Worm (Caenorhabditis elegans) whole organism, L2 larva: ENCODE results near the gene B0353.1.

Experiments used
- C34F6.9 ChIP-seq: fragments of 150-350 bp; optimal IDR thresholded peaks from 2 replicates; lab custom pipeline; 2014; ENCODE audit warnings: missing biosample characterization, missing genetic modification characterization
- F13H6.1 ChIP-seq: sonication (generic microtip); optimal IDR thresholded peaks from 2 replicates; lab custom pipeline; 2016; ENCODE audit warnings: missing genetic modification characterization, missing compliant biosample characterization
- R02D3.7 ChIP-seq: fragments of 150-350 bp; optimal IDR thresholded peaks from 2 replicates; lab custom pipeline; 2014; ENCODE audit warnings: missing biosample characterization, missing genetic modification characterization
- Y55F3AM.14 ChIP-seq: fragments of 200-800 bp; sonication (Bioruptor generic); optimal IDR thresholded peaks from 2 replicates; lab custom pipeline; 2018; ENCODE audit warnings: mild to moderate bottlenecking, missing genetic modification characterization, missing compliant biosample characterization
- ZK546.5 ChIP-seq: sonication (generic microtip); optimal IDR thresholded peaks from 2 replicates; lab custom pipeline; 2017; ENCODE audit warnings: missing biosample characterization, missing genetic modification characterization
- alr-1 ChIP-seq: fragments of 150-350 bp; optimal IDR thresholded peaks from 2 replicates; lab custom pipeline; 2014; ENCODE audit warnings: missing biosample characterization, missing genetic modification characterization
- aly-2 ChIP-seq: fragments of 150-350 bp; optimal IDR thresholded peaks from 2 replicates; lab custom pipeline; 2014; ENCODE audit warnings: missing biosample characterization, missing genetic modification characterization
- ama-1 ChIP-seq: fragments of 150-350 bp; optimal IDR thresholded peaks from 2 replicates; lab custom pipeline; 2018; ENCODE audit warnings: inconsistent platforms
- blmp-1 ChIP-seq: sonication (generic microtip); optimal IDR thresholded peaks from 2 replicates; lab custom pipeline; 2017; ENCODE audit warnings: missing genetic modification characterization, mild to moderate bottlenecking, missing compliant biosample characterization, antibody characterized with exemption, moderate library complexity; ENCODE audit not compliant: insufficient read depth
- ceh-16 ChIP-seq: fragments of 150-350 bp; optimal IDR thresholded peaks from 2 replicates; lab custom pipeline; 2014; ENCODE audit warnings: missing biosample characterization, missing genetic modification characterization
- ceh-82 ChIP-seq: fragments of 150-350 bp; optimal IDR thresholded peaks from 2 replicates; lab custom pipeline; 2014; ENCODE audit warnings: missing biosample characterization, missing genetic modification characterization
- crh-2 ChIP-seq: sonication (generic microtip); optimal IDR thresholded peaks from 2 replicates; lab custom pipeline; 2017; ENCODE audit warnings: missing biosample characterization, missing genetic modification characterization
- dmd-4 ChIP-seq: sonication (generic microtip); optimal IDR thresholded peaks from 2 replicates; lab custom pipeline; 2017; ENCODE audit warnings: missing biosample characterization, missing genetic modification characterization
- egl-27 ChIP-seq: sonication (generic microtip); optimal IDR thresholded peaks from 3 replicates; lab custom pipeline; 2017; ENCODE audit warnings: missing biosample characterization, missing genetic modification reagents, missing genetic modification characterization
- elt-1 ChIP-seq: fragments of 150-350 bp; optimal IDR thresholded peaks from 2 replicates; lab custom pipeline; 2014; ENCODE audit warnings: missing biosample characterization, missing genetic modification characterization
- elt-3 ChIP-seq: sonication (generic microtip); optimal IDR thresholded peaks from 2 replicates; lab custom pipeline; 2017; ENCODE audit warnings: missing biosample characterization, missing genetic modification characterization
- fos-1 ChIP-seq: fragments of 150-350 bp; optimal IDR thresholded peaks from 2 replicates; lab custom pipeline; 2014; ENCODE audit warnings: missing biosample characterization, missing genetic modification characterization
- gmeb-1 ChIP-seq: fragments of 150-350 bp; optimal IDR thresholded peaks from 2 replicates; lab custom pipeline; 2014; ENCODE audit warnings: missing biosample characterization, missing genetic modification characterization
- lin-11 ChIP-seq: fragments of 150-350 bp; sonication (generic microtip); optimal IDR thresholded peaks from 2 replicates; lab custom pipeline; 2014; ENCODE audit warnings: missing biosample characterization, missing genetic modification characterization, inconsistent platforms, mixed read lengths
- lin-13 ChIP-seq: fragments of 150-350 bp; optimal IDR thresholded peaks from 2 replicates; lab custom pipeline; 2014; ENCODE audit warnings: missing biosample characterization, missing genetic modification reagents, missing genetic modification characterization
- lin-39 ChIP-seq: fragments of 150-350 bp; optimal IDR thresholded peaks from 2 replicates; lab custom pipeline; 2014; ENCODE audit warnings: missing biosample characterization, missing genetic modification reagents, missing genetic modification characterization
- lsy-2 ChIP-seq, 2 experiments: fragments of 150-350 bp in 1 of 2; sonication (generic microtip) in 1 of 2; optimal IDR thresholded peaks; 2 replicates each; lab custom pipeline; 2014 to 2017; ENCODE audit warnings: missing biosample characterization in 2 of 2, missing genetic modification characterization in 2 of 2
- mbf-1 ChIP-seq: sonication (generic microtip); optimal IDR thresholded peaks from 2 replicates; lab custom pipeline; 2017; ENCODE audit warnings: missing biosample characterization, missing genetic modification characterization
- nhr-10 ChIP-seq: sonication (generic microtip); optimal IDR thresholded peaks from 2 replicates; lab custom pipeline; 2017; ENCODE audit warnings: missing biosample characterization, missing genetic modification characterization
- nhr-11 ChIP-seq: fragments of 150-350 bp; optimal IDR thresholded peaks from 2 replicates; lab custom pipeline; 2014; ENCODE audit warnings: missing biosample characterization, missing genetic modification characterization
- nhr-12 ChIP-seq: fragments of 150-350 bp; optimal IDR thresholded peaks from 2 replicates; lab custom pipeline; 2014; ENCODE audit warnings: missing biosample characterization, missing genetic modification characterization
- nhr-129 ChIP-seq: fragments of 150-350 bp; optimal IDR thresholded peaks from 2 replicates; lab custom pipeline; 2014; ENCODE audit warnings: missing biosample characterization, missing genetic modification characterization
- nhr-21 ChIP-seq: fragments of 150-350 bp; optimal IDR thresholded peaks from 2 replicates; lab custom pipeline; 2014; ENCODE audit warnings: missing biosample characterization, missing genetic modification characterization
- nhr-23 ChIP-seq: fragments of 150-350 bp; optimal IDR thresholded peaks from 2 replicates; lab custom pipeline; 2014; ENCODE audit warnings: missing biosample characterization, missing genetic modification reagents, missing genetic modification characterization
- nhr-25 ChIP-seq: fragments of 150-350 bp; sonication (generic microtip); optimal IDR thresholded peaks from 3 replicates; lab custom pipeline; 2014; ENCODE audit warnings: missing biosample characterization, missing genetic modification characterization
- nhr-6 ChIP-seq: fragments of 150-350 bp; optimal IDR thresholded peaks from 2 replicates; lab custom pipeline; 2014; ENCODE audit warnings: missing biosample characterization, missing genetic modification characterization
- nhr-77 ChIP-seq: fragments of 150-350 bp; optimal IDR thresholded peaks from 2 replicates; lab custom pipeline; 2014; ENCODE audit warnings: missing biosample characterization, missing genetic modification characterization
- sem-4 ChIP-seq: fragments of 150-350 bp; optimal IDR thresholded peaks from 2 replicates; lab custom pipeline; 2014; ENCODE audit warnings: missing biosample characterization, missing genetic modification reagents, missing genetic modification characterization
- skn-1 ChIP-seq: sonication (generic microtip); optimal IDR thresholded peaks from 2 replicates; lab custom pipeline; 2017; ENCODE audit warnings: missing biosample characterization, missing genetic modification characterization
- sma-3 ChIP-seq: sonication (generic microtip); optimal IDR thresholded peaks from 2 replicates; lab custom pipeline; 2016; ENCODE audit warnings: missing genetic modification reagents, missing genetic modification characterization, missing compliant biosample characterization
- sma-9 ChIP-seq, 2 experiments: fragments of 150-350 bp in 1 of 2; sonication (generic microtip) in 1 of 2; optimal IDR thresholded peaks; 2 replicates each; lab custom pipeline; 2014 to 2016; ENCODE audit warnings: missing genetic modification characterization in 2 of 2, mild to moderate bottlenecking in 1 of 2, missing biosample characterization in 1 of 2, missing compliant biosample characterization in 1 of 2, missing genetic modification reagents in 1 of 2, moderate library complexity in 1 of 2
- snpc-4 ChIP-seq: fragments of 150-350 bp; optimal IDR thresholded peaks from 2 replicates; lab custom pipeline; 2014; ENCODE audit warnings: missing biosample characterization, missing genetic modification characterization
- unc-62 ChIP-seq: fragments of 150-350 bp; optimal IDR thresholded peaks from 2 replicates; lab custom pipeline; 2014; ENCODE audit warnings: missing biosample characterization, missing genetic modification reagents, missing genetic modification characterization
- zag-1 ChIP-seq: fragments of 150-350 bp; optimal IDR thresholded peaks from 2 replicates; lab custom pipeline; 2014; ENCODE audit warnings: missing biosample characterization, missing genetic modification characterization
- ztf-1 ChIP-seq: fragments of 200-800 bp; sonication (Bioruptor generic); conservative IDR thresholded peaks from 2 replicates; pipeline ENCODE4 v1.3.6; 2022; ENCODE audit warnings: missing genetic modification characterization, missing compliant biosample characterization
- ztf-11 ChIP-seq: sonication (generic microtip); optimal IDR thresholded peaks from 2 replicates; lab custom pipeline; 2017; ENCODE audit warnings: missing biosample characterization, missing genetic modification characterization

The B0353.1 gene

DNA sequence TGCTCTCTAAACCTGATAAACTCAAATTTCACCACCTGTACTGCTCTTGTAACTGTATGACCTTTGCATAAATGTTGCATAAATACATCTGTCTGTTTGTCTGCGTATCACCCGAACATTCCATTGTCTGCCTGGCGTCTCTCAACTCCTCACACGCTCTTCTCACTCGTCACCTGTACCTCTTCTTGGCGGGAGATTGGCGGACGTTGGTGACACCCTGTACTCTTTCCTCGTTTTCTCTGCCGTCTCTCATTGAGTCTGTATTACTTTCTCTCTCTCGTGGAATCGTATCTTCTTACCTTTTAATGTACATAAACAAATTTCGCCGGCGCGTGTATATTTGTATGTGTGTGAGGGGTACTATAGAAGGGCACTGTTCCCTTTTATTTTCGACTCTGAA lies 3.1 kb downstream of the B0353.1 start:
- TF ChIP-seq nhr-25 (tag; lab: Kevin White, UChicago) (peak; percentile 51), lsy-2 (tag; optimal IDR thresholded peaks at IDR 0.05; lab: Kevin White, UChicago) (no peak), crh-2 (tag; lab: Kevin White, UChicago) (peak; percentile 12), C34F6.9 (tag; lab: Kevin White, UChicago) (peak; percentile 35), skn-1 (tag; lab: Kevin White, UChicago) (no peak), elt-1 (tag; lab: Kevin White, UChicago) (no peak), ama-1 (no peak), ceh-16 (tag; lab: Kevin White, UChicago) (peak; percentile 67), nhr-11 (tag; lab: Kevin White, UChicago) (no peak), nhr-12 (tag; lab: Kevin White, UChicago) (no peak), nhr-10 (tag; lab: Kevin White, UChicago) (no peak), Y55F3AM.14 (no peak), blmp-1 (tag; lab: Kevin White, UChicago) (no peak), fos-1 (tag; lab: Kevin White, UChicago) (peak; percentile 67), sma-9 (GFP tag; optimal IDR thresholded peaks at IDR 0.05; lab: Kevin White, UChicago) (peak; percentile 67), sma-9 (tag; optimal IDR thresholded peaks at IDR 0.05; lab: Kevin White, UChicago) (no peak), egl-27 (no peak), elt-3 (tag; lab: Kevin White, UChicago) (no peak), nhr-23 (no peak), sma-3 (GFP tag; lab: Kevin White, UChicago) (peak; percentile 23), lin-39 (tag; lab: Kevin White, UChicago) (no peak), zag-1 (tag; lab: Kevin White, UChicago) (no peak), nhr-129 (tag; lab: Kevin White, UChicago) (peak; percentile 15), gmeb-1 (tag; lab: Kevin White, UChicago) (peak; percentile 57), nhr-77 (no peak), F13H6.1 (tag; lab: Kevin White, UChicago) (peak; percentile 72), unc-62 (GFP tag; lab: Kevin White, UChicago) (no peak)
- TF ChIP-seq, all 48 proteins: peak for 10

DNA sequence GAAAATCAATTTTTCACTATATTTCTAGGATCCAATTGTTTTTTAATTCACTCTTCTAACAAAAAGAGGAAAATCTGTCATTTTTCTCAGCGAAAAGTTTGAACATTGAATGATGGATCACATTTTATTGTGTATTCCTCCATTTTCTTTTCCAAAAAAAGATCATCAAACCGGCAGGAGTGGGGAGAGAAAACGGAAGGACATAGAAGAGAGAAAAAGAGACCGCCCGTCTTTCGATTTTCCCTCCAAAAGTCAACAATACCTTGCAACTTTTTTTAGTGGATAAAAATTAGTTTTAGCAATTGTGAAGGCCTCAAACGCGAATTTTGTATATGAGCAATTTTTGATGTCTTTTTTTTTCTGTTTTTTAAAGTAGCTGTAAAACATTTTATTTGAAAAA lies 8.0 kb downstream of the B0353.1 start:
- no peak for TF ChIP-seq Y55F3AM.14
- no peak for TF ChIP-seq snpc-4 (tag; lab: Kevin White, UChicago)
- no peak for TF ChIP-seq nhr-11 (tag; lab: Kevin White, UChicago)
- no peak for TF ChIP-seq crh-2 (tag; lab: Kevin White, UChicago)

DNA sequence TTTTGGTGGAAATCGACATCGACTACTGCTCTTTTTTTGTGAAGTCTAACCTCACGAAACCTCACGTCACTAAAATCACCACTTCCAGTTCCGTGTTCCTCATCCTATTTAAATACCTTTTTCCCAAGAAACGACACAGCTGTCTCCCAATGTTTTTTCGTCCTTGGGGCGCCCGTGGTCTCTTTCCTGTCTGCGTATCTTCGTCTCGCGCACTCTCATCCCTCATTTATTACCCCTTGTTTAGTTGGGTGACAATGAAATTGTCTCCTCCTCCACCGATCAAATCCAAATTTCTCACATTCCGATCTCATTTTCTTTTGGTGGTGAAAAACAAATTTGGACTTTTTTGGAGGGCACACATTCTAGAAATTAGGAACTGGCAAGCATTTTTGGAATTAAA lies 9.0 kb downstream of the B0353.1 start:
- TF ChIP-seq lin-39 (tag; lab: Kevin White, UChicago) (no peak), ceh-82 (no peak), nhr-25 (tag; lab: Kevin White, UChicago) (peak; percentile 34), lin-13 (GFP tag; lab: Kevin White, UChicago) (no peak), nhr-12 (tag; lab: Kevin White, UChicago) (no peak), alr-1 (tag; lab: Kevin White, UChicago) (no peak), aly-2 (no peak), unc-62 (GFP tag; lab: Kevin White, UChicago) (no peak), gmeb-1 (tag; lab: Kevin White, UChicago) (no peak), lin-11 (tag; lab: Kevin White, UChicago) (no peak), sem-4 (tag; lab: Kevin White, UChicago) (peak; percentile 25), skn-1 (tag; lab: Kevin White, UChicago) (no peak), nhr-129 (tag; lab: Kevin White, UChicago) (no peak), lsy-2 (tag; optimal IDR thresholded peaks at IDR 0.05; lab: Kevin White, UChicago) (no peak)
- TF ChIP-seq, all 48 proteins: peak for 2

DNA sequence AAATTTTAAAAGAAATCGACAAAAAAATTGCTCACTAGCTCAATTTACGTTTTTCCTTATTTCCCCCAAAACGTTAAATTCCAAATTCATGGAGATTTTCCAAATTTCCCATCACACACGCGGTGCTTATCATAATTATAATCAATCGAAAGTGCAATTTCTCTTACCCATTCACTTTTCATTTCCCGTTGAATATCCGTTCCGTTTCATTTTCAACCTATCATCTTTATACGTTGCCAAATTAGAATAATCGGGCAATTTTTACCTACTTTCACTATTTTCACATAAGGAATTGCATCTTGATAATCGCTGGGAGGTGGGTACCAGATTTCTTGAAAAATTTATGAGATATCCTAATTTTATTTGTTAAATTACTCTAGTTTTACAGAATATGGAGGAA lies 13.1 kb downstream of the B0353.1 start:
- TF ChIP-seq lsy-2 (tag; optimal IDR thresholded peaks at IDR 0.05; lab: Kevin White, UChicago) (no peak), blmp-1 (tag; lab: Kevin White, UChicago) (peak; percentile 74)

DNA sequence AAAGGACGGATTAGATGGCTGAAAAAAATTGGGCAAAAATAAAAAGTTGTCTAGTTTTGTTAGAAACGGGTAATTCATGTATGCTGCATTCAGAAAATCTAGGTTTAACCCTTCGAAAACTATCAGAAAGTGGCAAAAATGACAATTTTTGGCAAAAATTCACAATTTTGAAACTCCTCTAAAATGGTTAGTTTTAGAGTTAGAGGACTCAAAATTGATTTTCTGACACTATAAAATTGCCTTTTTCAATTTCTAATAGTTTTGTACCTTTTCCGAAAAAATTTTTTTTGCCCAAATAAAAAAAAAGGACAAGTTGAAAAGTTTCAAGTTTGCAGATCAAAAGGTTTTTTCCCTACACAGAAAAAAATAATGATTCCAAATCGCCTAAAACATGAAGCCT lies 20.8 kb downstream of the B0353.1 start:
- TF ChIP-seq lin-13 (GFP tag; lab: Kevin White, UChicago) = no peak
- TF ChIP-seq ama-1 = no peak
- TF ChIP-seq R02D3.7 (tag; lab: Kevin White, UChicago) = no peak
- TF ChIP-seq nhr-21 (tag; lab: Kevin White, UChicago) = no peak
- no peak for TF ChIP-seq nhr-11 (tag; lab: Kevin White, UChicago)
- TF ChIP-seq F13H6.1 (tag; lab: Kevin White, UChicago) = no peak
- TF ChIP-seq dmd-4 (tag; lab: Kevin White, UChicago) = no peak
- no peak for TF ChIP-seq nhr-129 (tag; lab: Kevin White, UChicago)
- TF ChIP-seq lin-11 (tag; lab: Kevin White, UChicago) = no peak
- TF ChIP-seq lsy-2 (tag; optimal IDR thresholded peaks at IDR 0.05; lab: Kevin White, UChicago) = no peak
- no peak for TF ChIP-seq ztf-11 (tag; lab: Kevin White, UChicago)
- TF ChIP-seq mbf-1 (tag; lab: Kevin White, UChicago) = no peak
- TF ChIP-seq ztf-1 (GFP tag; lab: Robert Waterston, UW) = no peak
- no peak for TF ChIP-seq egl-27
- TF ChIP-seq zag-1 (tag; lab: Kevin White, UChicago) = no peak
- TF ChIP-seq nhr-77 = no peak
- TF ChIP-seq ZK546.5 (tag; lab: Kevin White, UChicago) = no peak
- no peak for TF ChIP-seq nhr-6 (tag; lab: Kevin White, UChicago)
